ENCODE assay signal across 1 fruit fly cellular context in genomic region chr3R:5215334-5216307, dm6.
A peak's percentile ranks its signal among the peaks of the same experiment; 100 is the strongest.
TF ChIP-seq lines count a peak whose summit lies in the region.

No protein-coding gene starts in this region.

TF ChIP-seq in whole organism, embryonic, 481 proteins besides CTCF, POLR2A, EP300 and RAD21 (continued from another document and continues in another):
- TF ChIP-seq phol (tag; optimal IDR thresholded peaks at IDR 0.05; lab: Kevin White, UChicago) (peak; percentile 56), CG12104 (GFP tag; optimal IDR thresholded peaks at IDR 0.05; lab: Kevin White, UChicago) (peak; percentile 97), CG30431 (GFP tag; optimal IDR thresholded peaks at IDR 0.05; lab: Kevin White, UChicago) (peak; percentile 98), CG10274 (GFP tag; optimal IDR thresholded peaks at IDR 0.05; lab: Kevin White, UChicago) (peak; percentile 85), sna (GFP tag; IDR thresholded peaks at IDR 0.05; lab: Robert Waterston, UW; ENCODE audit: partially characterized antibody) (0 out of 2 replicates have a peak, but pooled peaks have one; percentile 21), danr (GFP tag; IDR thresholded peaks at IDR 0.05; lab: Robert Waterston, UW) (peak; percentile 87), GATAe (GFP tag; conservative IDR thresholded peaks at IDR 0.05; lab: Robert Waterston, UW) (peak; percentile 17; the same call in 1 of the 2 replicates), CG8089 (GFP tag; optimal IDR thresholded peaks at IDR 0.05; lab: Kevin White, UChicago) (peak; percentile 99), Sin3A (optimal IDR thresholded peaks at IDR 0.05; lab: Kevin White, UChicago) (no peak), NC2α (GFP tag; optimal IDR thresholded peaks at IDR 0.05; lab: Kevin White, UChicago) (peak; percentile 99), CG3847 (GFP tag; IDR thresholded peaks at IDR 0.05; lab: Robert Waterston, UW) (peak; percentile 48), trem (tag; optimal IDR thresholded peaks at IDR 0.05; lab: Kevin White, UChicago) (peak; percentile 93), CG5245 (GFP tag; optimal IDR thresholded peaks at IDR 0.05; lab: Kevin White, UChicago) (peak; percentile 98), Awh (GFP tag; IDR thresholded peaks at IDR 0.05; lab: Robert Waterston, UW) (peak; percentile 100), CG8388 (GFP tag; optimal IDR thresholded peaks at IDR 0.05; lab: Kevin White, UChicago) (peak; percentile 93), HmgZ (tag; optimal IDR thresholded peaks at IDR 0.05; lab: Kevin White, UChicago) (peak; percentile 93), CG4820 (GFP tag; optimal IDR thresholded peaks at IDR 0.05; lab: Kevin White, UChicago) (peak; percentile 96), CG17361 (GFP tag; IDR thresholded peaks at IDR 0.05; lab: Robert Waterston, UW) (peak; percentile 70; the same call in 2 of the 3 replicates), rib (GFP tag; IDR thresholded peaks at IDR 0.05; lab: Robert Waterston, UW) (peak; percentile 84), Bgb (GFP tag; IDR thresholded peaks at IDR 0.05; lab: Robert Waterston, UW; ENCODE audit: partially characterized antibody) (no peak), CG13624 (GFP tag; optimal IDR thresholded peaks at IDR 0.05; lab: Kevin White, UChicago) (peak; percentile 86), jing (GFP tag; optimal IDR thresholded peaks at IDR 0.05; lab: Kevin White, UChicago) (peak; percentile 93), Mad (GFP tag; optimal IDR thresholded peaks at IDR 0.05; lab: Kevin White, UChicago) (peak; percentile 99), Rx (GFP tag; IDR thresholded peaks at IDR 0.05; lab: Robert Waterston, UW) (peak; percentile 93), ERR (GFP tag; optimal IDR thresholded peaks at IDR 0.05; lab: Kevin White, UChicago) (peak; percentile 96), twi (tag; optimal IDR thresholded peaks at IDR 0.05; lab: Kevin White, UChicago) (peak; percentile 88), CG1603 (tag; optimal IDR thresholded peaks at IDR 0.05; lab: Kevin White, UChicago) (peak; percentile 98), CG18476 (GFP tag; optimal IDR thresholded peaks at IDR 0.05; lab: Kevin White, UChicago) (peak; percentile 98), CG10565 (GFP tag; optimal IDR thresholded peaks at IDR 0.05; lab: Kevin White, UChicago) (peak; percentile 99), Xrp1 (GFP tag; IDR thresholded peaks at IDR 0.05; lab: Robert Waterston, UW) (peak; percentile 99), fd102C (GFP tag; optimal IDR thresholded peaks at IDR 0.05; lab: Kevin White, UChicago) (peak; percentile 100), CG18599 (GFP tag; optimal IDR thresholded peaks at IDR 0.05; lab: Kevin White, UChicago) (peak; percentile 96), CG10979 (tag; optimal IDR thresholded peaks at IDR 0.05; lab: Kevin White, UChicago) (peak; percentile 90), al (GFP tag; IDR thresholded peaks at IDR 0.05; lab: Robert Waterston, UW) (no peak), CG3726 (GFP tag; IDR thresholded peaks at IDR 0.05; lab: Robert Waterston, UW) (peak; percentile 94), fu2 (GFP tag; optimal IDR thresholded peaks at IDR 0.05; lab: Kevin White, UChicago) (peak; percentile 74), Hmx (GFP tag; optimal IDR thresholded peaks at IDR 0.05; lab: Kevin White, UChicago) (peak; percentile 24), pnt (GFP tag; optimal IDR thresholded peaks at IDR 0.05; lab: Kevin White, UChicago) (peak; percentile 98), vfl (GFP tag; optimal IDR thresholded peaks at IDR 0.05; lab: Kevin White, UChicago) (peak; percentile 83), Dfd (GFP tag; optimal IDR thresholded peaks at IDR 0.05; lab: Kevin White, UChicago) (no peak), nerfin-1 (tag; optimal IDR thresholded peaks at IDR 0.05; lab: Kevin White, UChicago) (peak; percentile 97), psq (GFP tag; optimal IDR thresholded peaks at IDR 0.05; lab: Kevin White, UChicago) (peak; percentile 97), inv (GFP tag; IDR thresholded peaks at IDR 0.05; lab: Robert Waterston, UW; ENCODE audit: partially characterized antibody) (no peak), crp (GFP tag; optimal IDR thresholded peaks at IDR 0.05; lab: Kevin White, UChicago) (peak; percentile 25 to 74), sim (GFP tag; IDR thresholded peaks at IDR 0.05; lab: Robert Waterston, UW) (peak; percentile 99), gcm2 (GFP tag; optimal IDR thresholded peaks at IDR 0.05; lab: Kevin White, UChicago) (peak; percentile 89), wor (GFP tag; IDR thresholded peaks at IDR 0.05; lab: Robert Waterston, UW) (peak; percentile 81), so (GFP tag; IDR thresholded peaks at IDR 0.05; lab: Robert Waterston, UW) (peak; percentile 96), exex (tag; optimal IDR thresholded peaks at IDR 0.05; lab: Kevin White, UChicago) (peak; percentile 74), nmo (GFP tag; optimal IDR thresholded peaks at IDR 0.05; lab: Kevin White, UChicago) (peak; percentile 68), CG2199 (GFP tag; IDR thresholded peaks at IDR 0.05; lab: Robert Waterston, UW) (peak; percentile 98), slou (GFP tag; optimal IDR thresholded peaks at IDR 0.05; lab: Kevin White, UChicago) (peak; percentile 86), usp (GFP tag; optimal IDR thresholded peaks at IDR 0.05; lab: Kevin White, UChicago) (no peak), luna (GFP tag; optimal IDR thresholded peaks at IDR 0.05; lab: Kevin White, UChicago) (peak; percentile 11), ATbp (GFP tag; optimal IDR thresholded peaks at IDR 0.05; lab: Kevin White, UChicago) (peak; percentile 100), BtbVII (GFP tag; optimal IDR thresholded peaks at IDR 0.05; lab: Kevin White, UChicago) (peak; percentile 90), CG17802 (tag; optimal IDR thresholded peaks at IDR 0.05; lab: Kevin White, UChicago) (peak; percentile 91), ham (GFP tag; IDR thresholded peaks at IDR 0.05; lab: Robert Waterston, UW) (0 out of 2 replicates have a peak, but pooled peaks have one; percentile 14), cas (GFP tag; IDR thresholded peaks at IDR 0.05; lab: Robert Waterston, UW) (no peak), CG1647 (GFP tag; optimal IDR thresholded peaks at IDR 0.05; lab: Kevin White, UChicago) (peak; percentile 98), CG13424 (tag; optimal IDR thresholded peaks at IDR 0.05; lab: Kevin White, UChicago) (peak; percentile 87), mld (GFP tag; IDR thresholded peaks at IDR 0.05; lab: Robert Waterston, UW; ENCODE audit: partially characterized antibody) (no peak), CG2129 (GFP tag; IDR thresholded peaks at IDR 0.05; lab: Robert Waterston, UW; ENCODE audit: partially characterized antibody) (no peak), CG7357 (GFP tag; IDR thresholded peaks at IDR 0.05; lab: Robert Waterston, UW) (peak; percentile 70; the same call in 2 of the 3 replicates), bcd (GFP tag; optimal IDR thresholded peaks at IDR 0.05; lab: Kevin White, UChicago) (peak; percentile 97), CG4360 (GFP tag; IDR thresholded peaks at IDR 0.05; lab: Robert Waterston, UW) (peak; percentile 93), pan (optimal IDR thresholded peaks at IDR 0.05; lab: Kevin White, UChicago) (no peak), pan (GFP tag; optimal IDR thresholded peaks at IDR 0.05 in 1 of 2, IDR thresholded peaks at IDR 0.05 in 1 of 2) (peak in 1 of 2 experiments; percentile 90), Lhr (GFP tag; optimal IDR thresholded peaks at IDR 0.05; lab: Kevin White, UChicago) (peak; percentile 99), CG13296 (GFP tag; optimal IDR thresholded peaks at IDR 0.05; lab: Kevin White, UChicago) (peak; percentile 73), gem (tag; optimal IDR thresholded peaks at IDR 0.05; lab: Kevin White, UChicago) (peak; percentile 96), CG6791 (GFP tag; IDR thresholded peaks at IDR 0.05; lab: Robert Waterston, UW; ENCODE audit: partially characterized antibody) (no peak), CG2712 (tag; optimal IDR thresholded peaks at IDR 0.05; lab: Kevin White, UChicago) (peak; percentile 95), tup (GFP tag; optimal IDR thresholded peaks at IDR 0.05; lab: Kevin White, UChicago) (peak; percentile 99), vnd (GFP tag; IDR thresholded peaks at IDR 0.05; lab: Robert Waterston, UW; ENCODE audit: partially characterized antibody) (no peak), mirr (GFP tag; optimal IDR thresholded peaks at IDR 0.05; lab: Kevin White, UChicago) (peak; percentile 21), CG4707 (GFP tag; optimal IDR thresholded peaks at IDR 0.05; lab: Kevin White, UChicago) (peak; percentile 98), Dp (GFP tag; optimal IDR thresholded peaks at IDR 0.05; lab: Kevin White, UChicago) (peak; percentile 22), Fer3 (tag; optimal IDR thresholded peaks at IDR 0.05; lab: Kevin White, UChicago) (peak; percentile 84), Meics (GFP tag; optimal IDR thresholded peaks at IDR 0.05; lab: Kevin White, UChicago) (peak; percentile 70), CG11723 (GFP tag; optimal IDR thresholded peaks at IDR 0.05; lab: Kevin White, UChicago) (peak; percentile 99), CG17385 (GFP tag; optimal IDR thresholded peaks at IDR 0.05; lab: Kevin White, UChicago) (peak; percentile 87), Mrtf (GFP tag; IDR thresholded peaks at IDR 0.05; lab: Robert Waterston, UW) (peak; percentile 86), CG3995 (GFP tag; optimal IDR thresholded peaks at IDR 0.05; lab: Kevin White, UChicago) (no peak), CG12391 (tag; optimal IDR thresholded peaks at IDR 0.05; lab: Kevin White, UChicago) (peak; percentile 89), prd (optimal IDR thresholded peaks at IDR 0.05; lab: Kevin White, UChicago) (no peak), prd (GFP tag; IDR thresholded peaks at IDR 0.05; lab: Robert Waterston, UW) (peak; percentile 91), tio (GFP tag; optimal IDR thresholded peaks at IDR 0.05; lab: Kevin White, UChicago) (peak; percentile 98), chn (GFP tag; optimal IDR thresholded peaks at IDR 0.05; lab: Kevin White, UChicago) (peak; percentile 98), CG10462 (GFP tag; optimal IDR thresholded peaks at IDR 0.05; lab: Kevin White, UChicago) (peak; percentile 98), CG32772 (GFP tag; IDR thresholded peaks at IDR 0.05; lab: Robert Waterston, UW) (peak; percentile 86), abd-A (tag; optimal IDR thresholded peaks at IDR 0.05; lab: Kevin White, UChicago) (peak; percentile 13), CG15479 (GFP tag; optimal IDR thresholded peaks at IDR 0.05; lab: Kevin White, UChicago) (peak; percentile 82), Sox102F (GFP tag; optimal IDR thresholded peaks at IDR 0.05; lab: Kevin White, UChicago) (peak; percentile 96), Stat92E (GFP tag; optimal IDR thresholded peaks at IDR 0.05; lab: Kevin White, UChicago) (peak in 1 of 3 experiments; percentile 80), Eip74EF (GFP tag; optimal IDR thresholded peaks at IDR 0.05; lab: Kevin White, UChicago) (peak in 1 of 2 experiments; percentile 89), tll (GFP tag; optimal IDR thresholded peaks at IDR 0.05; lab: Kevin White, UChicago) (peak in 1 of 2 experiments; percentile 86), sens-2 (GFP tag; IDR thresholded peaks at IDR 0.05; lab: Robert Waterston, UW) (peak; percentile 96), CG17328 (GFP tag; IDR thresholded peaks at IDR 0.05; lab: Robert Waterston, UW) (peak; percentile 98), CG4328 (GFP tag; optimal IDR thresholded peaks at IDR 0.05; lab: Kevin White, UChicago) (peak; percentile 96), bigmax (GFP tag; optimal IDR thresholded peaks at IDR 0.05; lab: Kevin White, UChicago) (peak; percentile 84), H2.0 (GFP tag; IDR thresholded peaks at IDR 0.05; lab: Robert Waterston, UW) (peak; percentile 82), Nf-YB (GFP tag; optimal IDR thresholded peaks at IDR 0.05; lab: Kevin White, UChicago) (peak; percentile 87), CG4617 (GFP tag; optimal IDR thresholded peaks at IDR 0.05; lab: Kevin White, UChicago; ENCODE audit: borderline replicate concordance) (peak; percentile 96), amos (GFP tag; IDR thresholded peaks at IDR 0.05; lab: Robert Waterston, UW; ENCODE audit: partially characterized antibody) (no peak), bab2 (GFP tag; optimal IDR thresholded peaks at IDR 0.05; lab: Kevin White, UChicago) (peak; percentile 99), otp (GFP tag; IDR thresholded peaks at IDR 0.05; lab: Robert Waterston, UW) (peak; percentile 100), tna (GFP tag; IDR thresholded peaks at IDR 0.05; lab: Robert Waterston, UW; ENCODE audit: partially characterized antibody) (no peak), D19B (GFP tag; optimal IDR thresholded peaks at IDR 0.05; lab: Kevin White, UChicago) (no peak), CG33557 (GFP tag; optimal IDR thresholded peaks at IDR 0.05; lab: Kevin White, UChicago) (peak; percentile 99), D (optimal IDR thresholded peaks at IDR 0.05; lab: Kevin White, UChicago) (no peak), D (GFP tag; optimal IDR thresholded peaks at IDR 0.05; lab: Kevin White, UChicago) (peak; percentile 100), CG6854 (GFP tag; optimal IDR thresholded peaks at IDR 0.05; lab: Kevin White, UChicago) (peak; percentile 67), CG16813 (GFP tag; IDR thresholded peaks at IDR 0.05; lab: Robert Waterston, UW; ENCODE audit: partially characterized antibody) (no peak), CG43689 (GFP tag; IDR thresholded peaks at IDR 0.05; lab: Robert Waterston, UW) (peak; percentile 82), crc (GFP tag; optimal IDR thresholded peaks at IDR 0.05; lab: Kevin White, UChicago) (peak; percentile 93), PHDP (tag; optimal IDR thresholded peaks at IDR 0.05; lab: Kevin White, UChicago) (peak; percentile 91), Dip3 (GFP tag; optimal IDR thresholded peaks at IDR 0.05; lab: Kevin White, UChicago) (peak; percentile 63), klu (GFP tag; IDR thresholded peaks at IDR 0.05; lab: Robert Waterston, UW) (peak; percentile 51), Scr (GFP tag; IDR thresholded peaks at IDR 0.05; lab: Robert Waterston, UW; ENCODE audit: partially characterized antibody) (no peak), sima (GFP tag; optimal IDR thresholded peaks at IDR 0.05; lab: Kevin White, UChicago) (peak; percentile 94), chif (GFP tag; optimal IDR thresholded peaks at IDR 0.05; lab: Kevin White, UChicago) (peak; percentile 99), CG2120 (GFP tag; optimal IDR thresholded peaks at IDR 0.05; lab: Kevin White, UChicago) (peak; percentile 64), zfh1 (GFP tag; IDR thresholded peaks at IDR 0.05; lab: Robert Waterston, UW) (peak; percentile 99), Ssrp (tag; optimal IDR thresholded peaks at IDR 0.05; lab: Kevin White, UChicago) (peak; percentile 63), caup (GFP tag; optimal IDR thresholded peaks at IDR 0.05; lab: Kevin White, UChicago; ENCODE audit: severe bottlenecking) (peak; percentile 93), Neu2 (GFP tag; optimal IDR thresholded peaks at IDR 0.05; lab: Kevin White, UChicago; ENCODE audit: borderline replicate concordance) (peak; percentile 83), Mes4 (GFP tag; optimal IDR thresholded peaks at IDR 0.05; lab: Kevin White, UChicago) (peak; percentile 100), Abd-B (GFP tag; optimal IDR thresholded peaks at IDR 0.05; lab: Kevin White, UChicago) (peak; percentile 33)
